Worm (Caenorhabditis elegans) whole organism, L3 larva: ENCODE measurements around the gene C08H9.16.

Experiments used
- ZK546.5 ChIP-seq: sonication (generic microtip); optimal IDR thresholded peaks from 2 replicates; lab custom pipeline; 2017; ENCODE audit warnings: missing biosample characterization, missing genetic modification characterization
- aly-2 ChIP-seq: fragments of 150-350 bp; optimal IDR thresholded peaks from 2 replicates; lab custom pipeline; 2014; ENCODE audit warnings: missing biosample characterization, missing genetic modification characterization
- ama-1 ChIP-seq: fragments of 150-350 bp; optimal IDR thresholded peaks from 2 replicates; lab custom pipeline; 2018
- ceh-16 ChIP-seq: sonication (generic microtip); optimal IDR thresholded peaks from 2 replicates; lab custom pipeline; 2017; ENCODE audit warnings: missing biosample characterization, missing genetic modification characterization
- ceh-28 ChIP-seq: fragments of 150-350 bp; optimal IDR thresholded peaks from 2 replicates; lab custom pipeline; 2014; ENCODE audit warnings: missing biosample characterization, missing genetic modification reagents, missing genetic modification characterization
- ceh-82 ChIP-seq: fragments of 150-350 bp; optimal IDR thresholded peaks from 2 replicates; lab custom pipeline; 2014; ENCODE audit warnings: missing biosample characterization, missing genetic modification characterization
- ceh-9 ChIP-seq: sonication (generic microtip); optimal IDR thresholded peaks from 2 replicates; lab custom pipeline; 2018; ENCODE audit warnings: missing biosample characterization, missing genetic modification characterization
- daf-12 ChIP-seq: fragments of 150-350 bp; optimal IDR thresholded peaks from 2 replicates; lab custom pipeline; 2014; ENCODE audit warnings: missing biosample characterization, missing genetic modification reagents, missing genetic modification characterization
- egl-27 ChIP-seq: sonication (generic microtip); optimal IDR thresholded peaks from 4 replicates; lab custom pipeline; 2017; ENCODE audit warnings: missing biosample characterization, missing genetic modification reagents, missing genetic modification characterization
- egl-5 ChIP-seq: fragments of 150-350 bp; optimal IDR thresholded peaks from 2 replicates; lab custom pipeline; 2017; ENCODE audit warnings: missing biosample characterization, missing genetic modification reagents, missing genetic modification characterization, inconsistent platforms
- elt-1 ChIP-seq: fragments of 150-350 bp; optimal IDR thresholded peaks from 2 replicates; lab custom pipeline; 2014; ENCODE audit warnings: missing biosample characterization, missing genetic modification characterization
- elt-2 ChIP-seq: sonication (generic microtip); optimal IDR thresholded peaks from 2 replicates; lab custom pipeline; 2016; ENCODE audit warnings: missing genetic modification reagents, mild to moderate bottlenecking, missing genetic modification characterization, missing compliant biosample characterization
- eor-1 ChIP-seq, 2 experiments: fragments of 150-350 bp; optimal IDR thresholded peaks; 2 replicates each; lab custom pipeline; 2014 to 2018; ENCODE audit warnings: missing biosample characterization in 2 of 2, missing genetic modification characterization in 2 of 2
- fkh-10 ChIP-seq: sonication (generic microtip); optimal IDR thresholded peaks from 2 replicates; lab custom pipeline; 2017; ENCODE audit warnings: missing biosample characterization, missing genetic modification reagents, missing genetic modification characterization
- fos-1 ChIP-seq: fragments of 150-350 bp; optimal IDR thresholded peaks from 2 replicates; lab custom pipeline; 2014; ENCODE audit warnings: missing biosample characterization, missing genetic modification characterization
- hmg-11 ChIP-seq: sonication (generic microtip); optimal IDR thresholded peaks from 2 replicates; lab custom pipeline; 2016; ENCODE audit warnings: missing genetic modification characterization, missing compliant biosample characterization
- jun-1 ChIP-seq: fragments of 150-350 bp; optimal IDR thresholded peaks from 2 replicates; lab custom pipeline; 2014; ENCODE audit warnings: missing biosample characterization, missing genetic modification reagents, missing genetic modification characterization
- lin-15B ChIP-seq: fragments of 150-350 bp; optimal IDR thresholded peaks from 2 replicates; lab custom pipeline; 2014; ENCODE audit warnings: missing biosample characterization, missing genetic modification characterization
- lin-39 ChIP-seq: fragments of 150-350 bp; optimal IDR thresholded peaks from 2 replicates; lab custom pipeline; 2018; ENCODE audit warnings: missing biosample characterization, missing genetic modification reagents, missing genetic modification characterization
- mml-1 ChIP-seq: fragments of 150-350 bp; sonication (generic microtip); optimal IDR thresholded peaks from 3 replicates; lab custom pipeline; 2014; ENCODE audit warnings: missing biosample characterization, missing genetic modification characterization
- nfya-1 ChIP-seq: sonication (generic microtip); optimal IDR thresholded peaks from 2 replicates; lab custom pipeline; 2017; ENCODE audit warnings: missing genetic modification characterization, mild to moderate bottlenecking, missing compliant biosample characterization, antibody characterized with exemption, moderate library complexity; ENCODE audit not compliant: insufficient read depth
- nhr-12 ChIP-seq: fragments of 150-350 bp; optimal IDR thresholded peaks from 2 replicates; lab custom pipeline; 2014; ENCODE audit warnings: missing biosample characterization, missing genetic modification characterization
- nhr-23 ChIP-seq: fragments of 150-350 bp; optimal IDR thresholded peaks from 2 replicates; lab custom pipeline; 2014; ENCODE audit warnings: missing biosample characterization, missing genetic modification reagents, missing genetic modification characterization
- nhr-237 ChIP-seq: fragments of 150-350 bp; optimal IDR thresholded peaks from 2 replicates; lab custom pipeline; 2014; ENCODE audit warnings: missing biosample characterization, missing genetic modification characterization
- nhr-25 ChIP-seq: sonication (generic microtip); optimal IDR thresholded peaks from 2 replicates; lab custom pipeline; 2017; ENCODE audit warnings: missing biosample characterization, missing genetic modification characterization
- nhr-28 ChIP-seq: fragments of 150-350 bp; optimal IDR thresholded peaks from 2 replicates; lab custom pipeline; 2014; ENCODE audit warnings: missing biosample characterization, missing genetic modification characterization
- nhr-43 ChIP-seq: sonication (generic microtip); optimal IDR thresholded peaks from 2 replicates; lab custom pipeline; 2016; ENCODE audit warnings: mild to moderate bottlenecking, missing genetic modification characterization, missing compliant biosample characterization; ENCODE audit not compliant: poor library complexity, severe bottlenecking
- nhr-67 ChIP-seq: fragments of 150-350 bp; optimal IDR thresholded peaks from 2 replicates; lab custom pipeline; 2014; ENCODE audit warnings: missing biosample characterization, missing genetic modification characterization
- nhr-76 ChIP-seq: fragments of 150-350 bp; sonication (generic microtip); optimal IDR thresholded peaks from 5 replicates; lab custom pipeline; 2014; ENCODE audit warnings: missing biosample characterization, missing genetic modification characterization
- pha-4 ChIP-seq: fragments of 150-350 bp; optimal IDR thresholded peaks from 2 replicates; lab custom pipeline; 2014; ENCODE audit warnings: missing biosample characterization, missing genetic modification reagents, missing genetic modification characterization
- pqm-1 ChIP-seq: fragments of 150-350 bp; optimal IDR thresholded peaks from 2 replicates; lab custom pipeline; 2017; ENCODE audit warnings: missing biosample characterization, missing genetic modification characterization, inconsistent platforms
- skn-1 ChIP-seq: fragments of 150-350 bp; optimal IDR thresholded peaks from 2 replicates; lab custom pipeline; 2014; ENCODE audit warnings: missing biosample characterization, missing genetic modification characterization
- snpc-4 ChIP-seq: fragments of 150-350 bp; optimal IDR thresholded peaks from 2 replicates; lab custom pipeline; 2014; ENCODE audit warnings: missing biosample characterization, missing genetic modification characterization
- tbx-2 ChIP-seq: sonication (generic microtip); optimal IDR thresholded peaks from 2 replicates; lab custom pipeline; 2016; ENCODE audit warnings: mild to moderate bottlenecking, missing genetic modification characterization, missing compliant biosample characterization
- unc-39 ChIP-seq: sonication (generic microtip); optimal IDR thresholded peaks from 4 replicates; lab custom pipeline; 2017; ENCODE audit warnings: missing biosample characterization, missing genetic modification characterization
- unc-62 ChIP-seq: fragments of 150-350 bp; sonication (generic microtip); optimal IDR thresholded peaks from 4 replicates; lab custom pipeline; 2014; ENCODE audit warnings: missing biosample characterization, missing genetic modification reagents, missing genetic modification characterization
- zag-1 ChIP-seq: fragments of 150-350 bp; optimal IDR thresholded peaks from 2 replicates; lab custom pipeline; 2014; ENCODE audit warnings: missing biosample characterization, missing genetic modification characterization
- ztf-4 ChIP-seq: fragments of 150-350 bp; optimal IDR thresholded peaks from 2 replicates; lab custom pipeline; 2014; ENCODE audit warnings: missing biosample characterization, missing genetic modification characterization

Gene C08H9.16

DNA sequence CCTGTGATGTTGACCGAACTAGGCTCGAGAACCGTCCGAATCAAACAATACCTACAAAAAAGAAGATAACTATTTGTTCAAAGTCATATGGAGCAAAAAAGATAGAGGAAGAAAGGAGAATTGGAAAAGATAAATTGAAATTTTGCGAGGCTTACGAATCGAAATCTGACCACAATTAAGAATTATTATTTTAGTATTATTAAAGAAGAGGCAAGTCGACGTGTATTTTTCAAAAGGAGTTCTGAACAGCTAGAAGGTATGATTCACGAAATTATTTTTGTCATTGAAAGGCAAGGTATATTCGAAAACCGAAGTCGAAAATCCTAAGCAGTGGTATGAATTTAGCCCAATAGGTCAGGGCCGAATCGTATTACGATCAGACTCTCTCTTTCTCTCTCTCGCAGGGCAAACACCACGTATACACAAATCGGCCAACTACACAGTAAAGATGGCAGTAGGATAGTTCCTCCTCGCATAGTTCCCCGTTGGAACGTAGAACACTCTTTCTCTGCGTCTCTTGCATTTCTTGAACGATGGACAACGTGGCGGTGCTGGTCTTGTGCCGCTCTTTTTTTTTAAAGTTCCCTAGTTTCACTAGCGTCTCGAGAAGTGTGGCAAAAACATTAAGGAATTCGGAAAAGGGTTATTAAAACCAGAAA, 1.4 kb upstream of the C08H9.16 start, which contains the start of gene vgln-1:
TSS of gene vgln-1 (minus strand) at position 51 of the 659 bp plus-strand sequence.
- TF ChIP-seq egl-27 (tag; lab: Kevin White, UChicago), result no peak
- TF ChIP-seq nhr-12 (tag; lab: Kevin White, UChicago), result no peak
- no peak for TF ChIP-seq aly-2 (tag; lab: Kevin White, UChicago)
- TF ChIP-seq snpc-4 (tag; lab: Kevin White, UChicago), result no peak
- TF ChIP-seq ztf-4 (tag; lab: Kevin White, UChicago), result no peak
- TF ChIP-seq ceh-16 (tag; lab: Kevin White, UChicago), result no peak
- no peak for TF ChIP-seq eor-1 (tag; optimal IDR thresholded peaks at IDR 0.05; lab: Kevin White, UChicago)
- TF ChIP-seq pha-4 (tag; lab: Kevin White, UChicago), result peak; percentile 69
- no peak for TF ChIP-seq egl-5 (tag; lab: Kevin White, UChicago)
- no peak for TF ChIP-seq ceh-28 (tag; lab: Kevin White, UChicago)
- no peak for TF ChIP-seq tbx-2
- no peak for TF ChIP-seq nhr-43 (tag; lab: Kevin White, UChicago)
- no peak for TF ChIP-seq lin-39 (tag; lab: Kevin White, UChicago)
- no peak for TF ChIP-seq ZK546.5
- TF ChIP-seq nhr-28 (tag; lab: Kevin White, UChicago), result no peak
- TF ChIP-seq nhr-25 (tag; lab: Kevin White, UChicago), result peak; percentile 55
- TF ChIP-seq unc-62, result no peak
- no peak for TF ChIP-seq elt-1
- no peak for TF ChIP-seq ceh-82 (tag; lab: Kevin White, UChicago)
- TF ChIP-seq nhr-76, result no peak
- no peak for TF ChIP-seq nhr-67 (tag; lab: Kevin White, UChicago)
- no peak for TF ChIP-seq mml-1 (tag; lab: Kevin White, UChicago)
- no peak for TF ChIP-seq unc-39 (tag; lab: Kevin White, UChicago)
- TF ChIP-seq hmg-11 (tag; lab: Kevin White, UChicago), result peak; percentile 1
- TF ChIP-seq nhr-23 (tag; lab: Kevin White, UChicago), result peak; percentile 61
- TF ChIP-seq daf-12 (tag; lab: Kevin White, UChicago), result no peak
- TF ChIP-seq fos-1, result no peak
- TF ChIP-seq fkh-10 (GFP tag; lab: Kevin White, UChicago), result no peak
- no peak for TF ChIP-seq skn-1

DNA sequence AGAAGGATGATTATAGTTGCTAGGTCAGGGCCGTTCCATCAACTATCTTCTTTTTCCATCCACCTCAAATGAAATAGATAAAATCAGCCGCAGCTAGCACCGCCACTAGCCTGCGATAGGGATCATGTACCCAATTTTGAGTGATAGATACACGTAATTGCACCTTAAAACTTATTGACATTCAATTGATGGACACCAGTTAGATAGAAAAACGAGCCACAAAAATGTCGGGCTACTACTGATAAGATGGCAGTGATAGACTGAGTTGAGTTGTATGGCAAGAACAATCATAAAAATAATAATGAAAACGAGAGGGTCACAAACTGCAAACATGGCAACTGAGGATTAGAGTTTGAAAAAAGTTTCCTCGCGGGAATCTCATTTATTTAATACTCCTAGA, 755 bp upstream of the C08H9.16 start:
- TF ChIP-seq ZK546.5, result no peak
- TF ChIP-seq tbx-2, result no peak
- TF ChIP-seq fkh-10 (GFP tag; lab: Kevin White, UChicago), result no peak
- TF ChIP-seq elt-2 (tag; lab: Kevin White, UChicago), result peak; percentile 75
- no peak for TF ChIP-seq ceh-16 (tag; lab: Kevin White, UChicago)
- peak; percentile 48 for TF ChIP-seq pqm-1 (tag; lab: Kevin White, UChicago)
- no peak for TF ChIP-seq pha-4 (tag; lab: Kevin White, UChicago)
- no peak for TF ChIP-seq jun-1 (tag; lab: Kevin White, UChicago)
- no peak for TF ChIP-seq nhr-25 (tag; lab: Kevin White, UChicago)
- TF ChIP-seq ceh-82 (tag; lab: Kevin White, UChicago), result no peak
- peak; percentile 2 for TF ChIP-seq nhr-23 (tag; lab: Kevin White, UChicago)
- no peak for TF ChIP-seq nhr-43 (tag; lab: Kevin White, UChicago)
- TF ChIP-seq egl-27 (tag; lab: Kevin White, UChicago), result no peak
- no peak for TF ChIP-seq unc-62
- no peak for TF ChIP-seq ceh-9
- no peak for TF ChIP-seq lin-39 (tag; lab: Kevin White, UChicago)
- no peak for TF ChIP-seq eor-1 (tag; optimal IDR thresholded peaks at IDR 0.05; lab: Kevin White, UChicago)
- no peak for TF ChIP-seq fos-1
- peak; percentile 91 for TF ChIP-seq elt-1
- TF ChIP-seq nhr-237 (tag; lab: Kevin White, UChicago), result no peak
- TF ChIP-seq nfya-1 (tag; lab: Kevin White, UChicago), result no peak

ce11 chrII:9894435-9894834, 1.9 kb downstream of the C08H9.16 start, which contains the start of gene F26C11.1:
F26C11.1 (plus strand) TSS chrII:9894735.
- TF ChIP-seq nhr-76 (no peak), nhr-43 (tag; lab: Kevin White, UChicago) (no peak), ama-1 (lab: Kevin White, UChicago) (no peak), ztf-4 (tag; lab: Kevin White, UChicago) (no peak), elt-1 (no peak), zag-1 (tag; lab: Kevin White, UChicago) (no peak), nhr-25 (tag; lab: Kevin White, UChicago) (no peak), skn-1 (no peak), ceh-16 (tag; lab: Kevin White, UChicago) (no peak), lin-15B (tag; lab: Kevin White, UChicago) (no peak)
- TF ChIP-seq, all 47 proteins: peak for 0
